Fruit fly (Drosophila melanogaster): Measurements from ENCODE around the gene CG15580.

The CG15580 gene

DNA sequence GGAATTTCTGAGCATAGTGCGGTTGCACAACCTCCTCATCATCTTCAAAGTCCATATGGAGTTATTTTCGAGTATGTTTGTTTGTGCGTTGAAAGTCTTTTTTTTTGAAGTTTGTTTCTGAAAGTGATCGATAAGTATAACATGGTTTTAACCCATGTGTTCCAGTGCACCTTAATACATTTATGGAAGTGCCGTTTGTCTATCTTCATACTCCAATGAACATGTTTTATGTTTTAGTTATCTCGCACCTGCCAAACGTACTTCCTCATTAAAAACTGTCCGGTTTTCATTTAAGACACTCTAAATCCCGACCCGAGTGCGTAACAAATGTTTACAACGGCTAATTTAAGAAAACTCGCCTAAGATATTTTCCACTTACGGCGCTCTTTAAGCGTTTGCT lies at the start of gene CG15580:
Gene CG15580, minus strand, starts transcription at position 101 of the 400 bp plus-strand sequence.
- TF ChIP-seq CG17801 (GFP tag; optimal IDR thresholded peaks at IDR 0.05; ENCODE audit: partially characterized antibody) = no peak

DNA sequence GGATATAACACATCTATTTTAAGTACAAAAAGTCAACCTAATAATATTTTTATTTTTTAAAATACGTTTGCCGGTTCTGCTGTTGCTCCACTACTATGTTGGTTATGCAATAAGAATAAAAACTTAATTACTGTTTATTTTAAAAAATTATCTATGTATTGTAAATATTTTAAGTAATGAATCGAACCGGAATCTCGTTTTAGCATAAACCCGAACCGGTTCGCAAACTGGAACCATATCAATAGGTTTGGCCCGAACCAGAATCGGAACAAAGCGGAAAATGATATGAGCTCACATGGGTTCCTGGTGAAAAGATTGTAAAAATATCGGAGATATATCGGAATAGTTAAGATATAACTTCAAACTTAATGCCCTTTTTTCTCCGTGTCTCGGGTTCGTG lies 49.4 kb upstream of the CG15580 start:
- TF ChIP-seq CG17801 (GFP tag; optimal IDR thresholded peaks at IDR 0.05; ENCODE audit: partially characterized antibody) = no peak

DNA sequence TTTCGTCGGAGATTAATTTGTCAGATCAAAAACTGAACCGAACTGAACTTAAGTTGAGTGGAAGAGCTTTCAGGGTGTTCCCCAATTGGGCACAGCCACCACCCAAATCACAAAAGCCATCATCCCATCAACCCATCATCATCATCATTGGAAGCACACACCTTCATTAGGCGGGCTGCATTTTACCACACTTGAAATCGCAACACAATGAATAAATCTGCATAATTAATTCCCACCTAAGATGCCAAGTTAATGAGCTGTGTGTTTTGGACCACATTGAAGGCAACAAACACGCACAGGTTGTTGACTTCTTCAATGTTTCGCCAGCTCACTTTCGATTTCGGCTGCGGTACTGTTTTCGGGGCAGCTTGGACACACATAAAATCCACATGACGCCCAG lies 47.8 kb upstream of the CG15580 start:
- no peak for TF ChIP-seq CG17801 (GFP tag; optimal IDR thresholded peaks at IDR 0.05; ENCODE audit: partially characterized antibody)

DNA sequence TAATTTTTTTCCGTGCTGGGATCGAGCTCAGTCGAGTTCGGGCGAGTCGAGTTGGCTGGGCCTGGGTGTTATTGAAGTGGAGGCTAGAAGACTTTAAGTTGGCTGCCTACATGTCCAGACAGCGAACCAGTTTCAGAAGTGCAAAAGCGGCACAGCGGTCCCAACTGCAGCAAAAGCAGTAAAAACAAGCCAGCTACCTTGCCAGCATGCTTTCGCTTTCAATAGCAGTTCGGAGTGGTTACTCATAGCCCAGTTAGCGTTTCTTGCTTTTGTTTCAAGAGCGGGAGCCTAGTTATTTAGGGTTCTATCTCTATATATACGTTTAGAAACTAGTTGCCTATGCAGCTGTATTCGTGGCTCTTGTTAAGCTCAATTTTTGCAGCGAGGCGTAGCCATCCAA lies 45.4 kb upstream of the CG15580 start:
- no peak for TF ChIP-seq CG17801 (GFP tag; optimal IDR thresholded peaks at IDR 0.05; ENCODE audit: partially characterized antibody)

DNA sequence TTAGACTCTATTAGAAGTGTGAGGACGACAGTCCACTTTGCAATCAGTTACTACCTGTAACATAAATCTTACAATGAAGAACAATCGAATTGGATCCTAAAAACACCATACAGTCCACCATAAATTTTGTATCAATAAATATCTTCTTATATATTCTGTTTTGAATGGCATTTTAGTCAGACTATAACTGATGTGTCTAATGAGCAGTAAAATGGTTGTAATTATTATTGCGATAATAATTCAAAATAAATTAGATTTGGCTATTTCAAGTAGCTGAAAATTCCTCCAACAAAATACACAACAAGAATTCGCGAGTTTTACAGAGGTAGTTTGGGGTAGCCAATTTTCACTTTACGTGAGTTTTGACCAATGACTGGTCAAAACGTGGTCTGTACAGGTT lies 45.0 kb upstream of the CG15580 start:
- no peak for TF ChIP-seq CG17801 (GFP tag; optimal IDR thresholded peaks at IDR 0.05; ENCODE audit: partially characterized antibody)

DNA sequence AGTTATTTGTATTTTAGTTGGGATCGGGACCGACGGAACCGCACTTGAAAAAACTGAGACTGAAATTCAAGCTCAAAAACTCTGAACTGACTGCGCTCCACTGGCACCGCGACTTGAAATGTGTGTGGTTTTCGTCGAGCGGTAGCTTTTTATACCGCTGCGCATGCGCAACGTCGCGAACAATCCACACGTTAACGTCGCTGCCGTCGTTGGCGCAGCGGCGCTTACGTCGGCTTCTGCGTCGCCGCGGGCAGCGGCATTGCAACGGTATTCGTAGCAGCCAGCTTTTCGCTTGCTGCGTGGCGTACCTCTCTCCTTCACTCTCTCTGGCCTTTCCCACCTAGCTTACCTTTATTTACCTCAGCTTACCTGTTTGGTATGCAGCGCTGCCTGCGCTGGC lies 43.4 kb upstream of the CG15580 start, which contains the start of gene Gasp:
Gene Gasp, minus strand, starts transcription at position 124 of the 400 bp plus-strand sequence.
- no peak for TF ChIP-seq CG17801 (GFP tag; optimal IDR thresholded peaks at IDR 0.05; ENCODE audit: partially characterized antibody)

DNA sequence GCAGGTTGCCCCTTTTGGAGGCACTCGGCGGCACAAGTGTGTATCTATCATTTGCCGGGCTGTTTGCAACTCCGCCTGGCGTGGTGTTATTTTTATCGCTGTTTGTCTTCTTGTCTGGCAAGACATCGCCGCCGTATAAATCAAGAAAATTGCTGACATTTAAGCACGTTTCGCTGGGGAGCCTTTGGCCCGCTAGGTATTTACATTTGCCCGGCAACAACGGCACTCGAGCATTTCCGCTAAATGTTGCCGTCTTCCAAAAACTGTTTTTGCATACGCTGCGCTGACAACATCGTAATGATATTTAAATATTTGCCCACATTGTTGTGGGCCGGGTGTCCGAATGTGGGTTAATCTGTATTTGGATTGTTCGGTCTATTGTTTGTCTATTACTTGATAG lies 41.0 kb upstream of the CG15580 start:
- no peak for TF ChIP-seq CG17801 (GFP tag; optimal IDR thresholded peaks at IDR 0.05; ENCODE audit: partially characterized antibody)

DNA sequence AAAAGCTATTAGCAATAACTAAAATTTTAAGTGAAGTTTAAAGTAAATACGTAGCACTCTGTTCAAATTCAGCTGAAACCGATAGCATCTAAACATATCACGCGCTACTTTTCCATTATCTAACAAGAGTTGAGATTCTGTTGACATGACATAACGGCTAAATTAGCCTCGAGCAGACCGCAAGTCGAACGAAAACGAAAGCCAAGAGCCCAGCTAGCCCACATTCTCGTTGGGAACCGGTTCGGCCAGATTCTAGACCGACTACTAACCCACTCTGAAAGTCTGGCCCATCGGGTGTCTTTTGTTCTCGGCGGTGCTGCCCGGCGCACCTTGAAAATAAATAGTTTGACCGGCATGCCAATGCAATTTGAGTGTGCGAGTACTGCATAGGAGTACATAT lies 39.7 kb upstream of the CG15580 start:
- TF ChIP-seq CG17801 (GFP tag; optimal IDR thresholded peaks at IDR 0.05; ENCODE audit: partially characterized antibody) = no peak

DNA sequence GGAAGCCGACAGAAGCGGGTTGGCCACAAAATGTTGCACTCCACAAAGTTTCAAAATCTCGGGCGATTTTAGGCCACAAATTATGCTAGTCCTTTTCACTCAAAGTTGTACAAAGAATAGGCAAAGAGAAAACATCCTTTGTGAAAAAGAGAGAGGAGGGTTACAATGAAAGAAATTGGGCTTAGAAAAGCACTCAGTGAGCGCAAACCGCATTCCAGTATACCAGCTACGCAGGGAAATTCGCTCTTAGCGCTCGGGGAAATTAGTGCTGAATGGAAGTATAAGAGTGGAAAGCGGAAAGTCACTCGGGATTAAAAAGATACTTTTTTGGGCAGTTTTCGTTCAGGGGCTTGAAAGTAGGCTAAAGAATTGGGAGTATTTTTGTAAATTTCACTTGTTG lies 24.8 kb upstream of the CG15580 start:
- no peak for TF ChIP-seq CG17801 (GFP tag; optimal IDR thresholded peaks at IDR 0.05; ENCODE audit: partially characterized antibody)

DNA sequence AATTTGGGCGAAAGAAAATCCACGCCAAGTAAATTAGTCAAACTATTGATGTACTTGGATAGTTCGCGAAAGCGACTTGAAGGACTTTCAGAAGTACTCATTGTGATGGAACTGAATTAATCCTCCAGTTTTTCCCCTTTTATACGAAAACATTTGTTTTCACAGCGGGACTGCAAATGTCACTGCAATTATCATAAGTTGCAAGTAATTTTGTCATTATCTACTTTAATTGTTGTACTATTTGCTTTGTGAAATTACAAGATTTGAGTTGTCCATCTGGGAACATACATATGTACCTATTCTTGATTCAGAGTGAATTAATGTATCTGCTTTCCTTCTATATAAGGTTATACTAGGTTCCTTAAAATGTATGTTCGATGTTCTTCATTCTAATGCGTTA lies 20.8 kb upstream of the CG15580 start, which contains the start of gene Or83c:
Gene Or83c, minus strand, starts transcription at position 101 of the 400 bp plus-strand sequence.
- no peak for TF ChIP-seq CG17801 (GFP tag; optimal IDR thresholded peaks at IDR 0.05; ENCODE audit: partially characterized antibody)

DNA sequence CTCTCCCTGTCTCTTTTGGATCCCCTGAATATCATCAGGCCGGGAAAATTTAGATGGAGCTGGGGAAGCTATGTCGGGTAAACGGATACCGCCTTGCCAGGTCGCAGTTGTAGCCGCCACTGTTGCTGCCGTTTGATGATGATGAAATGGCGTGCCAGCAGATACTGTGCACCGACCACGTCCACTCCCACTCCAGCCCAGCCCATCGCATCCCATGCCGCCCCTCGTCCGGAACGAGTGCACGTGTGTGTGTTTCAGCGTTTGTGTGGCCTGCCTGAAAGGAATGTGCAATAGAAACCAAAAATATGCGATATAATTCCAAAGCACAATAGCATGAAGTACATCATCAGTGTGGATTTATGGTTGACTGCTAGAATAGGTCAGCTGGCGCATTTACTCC lies 19.1 kb downstream of the CG15580 start:
- no peak for TF ChIP-seq CG17801 (GFP tag; optimal IDR thresholded peaks at IDR 0.05; ENCODE audit: partially characterized antibody)

DNA sequence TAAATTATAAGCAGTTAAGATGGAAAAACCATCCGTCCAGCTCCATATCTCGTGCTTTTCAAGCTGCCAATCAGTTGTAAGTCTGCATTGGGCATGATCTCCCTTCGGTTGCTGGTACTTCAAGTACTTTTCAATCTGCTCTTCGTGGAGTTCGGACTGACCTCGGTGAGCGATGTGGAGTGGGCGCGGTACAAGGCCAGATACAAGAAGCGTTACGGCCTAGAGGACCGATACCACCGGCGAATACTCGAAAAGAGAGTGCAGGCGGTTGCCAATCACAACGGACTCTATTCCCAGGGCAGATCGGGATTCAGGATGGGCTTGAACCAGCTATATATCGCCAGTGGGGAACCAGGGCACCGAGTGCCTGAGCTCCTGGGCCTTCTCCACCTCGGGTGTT lies 29.7 kb downstream of the CG15580 start:
- no peak for TF ChIP-seq CG17801 (GFP tag; optimal IDR thresholded peaks at IDR 0.05; ENCODE audit: partially characterized antibody)

DNA sequence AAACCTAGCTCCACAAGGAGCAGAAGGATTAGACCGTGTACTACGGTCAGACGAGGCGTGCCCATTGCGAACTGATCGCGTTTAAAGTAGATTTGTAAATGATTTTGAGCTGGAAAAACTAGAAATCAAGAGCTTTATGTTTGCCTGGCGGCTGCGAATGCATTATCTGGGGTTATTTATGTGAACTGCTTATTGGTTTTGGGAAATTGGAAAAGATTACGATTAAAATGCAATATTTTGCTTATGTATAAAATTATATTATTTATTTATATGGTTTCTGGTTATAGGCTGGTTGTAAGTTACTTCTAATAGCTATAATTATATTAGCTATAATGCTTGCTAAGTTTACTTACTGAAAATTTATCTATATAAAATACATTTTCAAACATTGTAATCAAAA lies 30.2 kb downstream of the CG15580 start, which contains the start of gene CtsL3:
Gene CtsL3, minus strand, starts transcription at position 101 of the 400 bp plus-strand sequence.
- no peak for TF ChIP-seq CG17801 (GFP tag; optimal IDR thresholded peaks at IDR 0.05; ENCODE audit: partially characterized antibody)

DNA sequence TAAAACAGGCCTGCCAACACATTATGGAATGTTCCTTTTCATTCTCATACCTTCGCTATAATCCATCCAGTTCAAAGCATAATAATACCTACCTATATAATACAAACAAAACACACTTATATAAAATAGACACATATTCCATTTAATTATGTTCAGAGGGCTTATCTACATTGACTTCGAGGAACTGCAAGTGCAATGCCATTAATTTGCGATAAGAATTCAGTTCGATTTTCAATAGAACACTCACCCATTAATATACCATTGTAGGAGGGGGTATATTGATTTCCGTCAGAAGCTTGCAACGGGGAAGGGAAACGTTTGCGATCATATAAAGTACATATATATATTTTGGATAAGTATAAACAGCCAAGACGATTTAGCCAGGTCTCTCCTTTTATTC lies 32.1 kb downstream of the CG15580 start:
- TF ChIP-seq CG17801 (GFP tag; optimal IDR thresholded peaks at IDR 0.05; ENCODE audit: partially characterized antibody) = no peak

DNA sequence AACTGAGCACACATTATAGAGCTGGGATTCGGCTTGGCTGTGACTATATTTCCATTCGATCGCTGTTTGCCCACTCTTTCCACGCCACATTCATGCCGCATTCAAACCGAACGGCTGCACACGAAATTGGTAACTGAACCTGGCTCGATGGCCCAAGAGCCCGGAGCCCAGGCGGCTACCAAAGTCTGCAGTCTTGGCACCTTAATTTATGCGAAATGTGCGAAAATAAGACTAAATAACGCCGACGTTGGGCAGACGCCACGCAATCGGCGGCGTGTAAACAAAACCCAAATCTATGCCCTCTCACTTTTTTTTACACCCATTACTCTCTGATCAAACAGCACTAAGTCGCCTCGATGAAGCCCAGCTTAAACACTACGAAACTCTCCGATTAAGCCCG lies 45.5 kb downstream of the CG15580 start, which contains the start of gene CG10280:
Gene CG10280, minus strand, starts transcription at position 101 of the 400 bp plus-strand sequence.
- TF ChIP-seq CG17801 (GFP tag; optimal IDR thresholded peaks at IDR 0.05; ENCODE audit: partially characterized antibody) = no peak

DNA sequence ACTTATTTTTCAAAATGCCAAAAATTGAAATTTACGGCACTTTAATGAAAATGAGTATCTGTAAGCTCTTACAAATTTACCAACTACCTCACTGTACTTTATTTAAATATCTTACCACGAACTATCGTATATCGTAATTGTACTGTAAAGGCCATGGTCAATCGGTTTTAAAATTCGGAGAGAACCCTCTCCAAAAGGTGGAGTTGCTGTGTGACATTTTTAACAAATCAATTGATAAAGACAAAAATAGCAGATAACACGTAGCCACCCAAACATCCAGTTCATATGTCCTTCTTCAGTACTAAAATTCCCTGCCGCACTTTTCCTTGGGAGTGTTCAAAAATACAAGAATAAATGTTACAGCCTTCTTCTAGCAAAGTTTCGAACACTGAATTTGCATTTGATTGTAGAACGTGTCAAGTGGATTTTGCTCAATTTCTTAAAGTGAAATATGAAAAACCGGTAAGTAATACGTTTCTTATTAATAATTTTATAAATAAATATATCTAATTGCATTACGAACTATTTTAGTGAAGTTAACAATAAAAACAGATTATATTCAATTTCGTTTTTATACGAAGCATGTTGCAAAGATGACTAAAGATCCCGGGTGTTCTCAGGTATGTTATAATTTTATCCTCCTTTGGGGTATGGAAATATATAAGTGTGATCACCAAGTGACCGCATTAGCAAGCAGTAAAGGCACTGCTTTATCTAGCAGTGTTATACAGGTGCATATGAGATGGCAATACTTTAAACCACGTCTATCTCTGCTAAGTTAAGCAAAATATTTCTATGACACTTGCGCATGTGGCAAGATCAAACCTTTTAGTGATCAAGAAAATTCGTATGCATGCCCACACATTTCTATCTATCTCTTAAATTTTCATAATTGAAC lies 47.6 kb downstream of the CG15580 start:
- TF ChIP-seq CG17801 (GFP tag; optimal IDR thresholded peaks at IDR 0.05; ENCODE audit: partially characterized antibody) = no peak
